Worm (Caenorhabditis elegans) whole organism, young adult: Measurements from ENCODE around the gene enol-1.

Experiments
- B0035.1 ChIP-seq: sonication (generic microtip); optimal IDR thresholded peaks from 2 replicates; lab custom pipeline; 2016; ENCODE audit warnings: missing genetic modification characterization, mild to moderate bottlenecking, missing compliant biosample characterization, missing genotype, missing genetic modification reagents
- B0261.1 ChIP-seq: sonication (generic microtip); optimal IDR thresholded peaks from 2 replicates; lab custom pipeline; 2016; ENCODE audit warnings: mild to moderate bottlenecking, missing genetic modification characterization, moderate library complexity, missing compliant biosample characterization
- F22D6.2 ChIP-seq: sonication (generic microtip); optimal IDR thresholded peaks from 2 replicates; lab custom pipeline; 2016; ENCODE audit warnings: mild to moderate bottlenecking, missing genetic modification characterization, missing compliant biosample characterization
- F33H1.4 ChIP-seq: fragments of 200-800 bp; sonication (Bioruptor generic); IDR thresholded peaks from 2 replicates; pipeline ENCODE4 v1.3.6; 2022; ENCODE audit warnings: missing genetic modification reagents, missing genetic modification characterization, missing compliant biosample characterization
- F49E8.2 ChIP-seq: sonication (generic microtip); optimal IDR thresholded peaks from 3 replicates; lab custom pipeline; 2017; ENCODE audit warnings: missing genetic modification characterization, mild to moderate bottlenecking, missing compliant biosample characterization, antibody characterized with exemption, moderate library complexity; ENCODE audit not compliant: insufficient read depth
- F57C9.4 ChIP-seq: sonication (generic microtip); optimal IDR thresholded peaks from 2 replicates; lab custom pipeline; 2017; ENCODE audit warnings: mild to moderate bottlenecking, missing genetic modification characterization, missing compliant biosample characterization
- K11D2.4 ChIP-seq: fragments of 200-800 bp; sonication (Bioruptor generic); IDR thresholded peaks from 2 replicates; pipeline ENCODE4 v1.3.6; 2022; ENCODE audit warnings: missing genetic modification reagents, missing genetic modification characterization, missing compliant biosample characterization
- K12H6.12 ChIP-seq: fragments of 200-800 bp; sonication (Bioruptor generic); optimal IDR thresholded peaks from 2 replicates; lab custom pipeline; 2018; ENCODE audit warnings: mild to moderate bottlenecking, missing genetic modification characterization, missing compliant biosample characterization
- T07F8.4 ChIP-seq: sonication (generic microtip); optimal IDR thresholded peaks from 2 replicates; lab custom pipeline; 2016; ENCODE audit warnings: mild to moderate bottlenecking, missing genetic modification characterization, moderate library complexity, missing compliant biosample characterization
- ama-1 ChIP-seq, 3 experiments: fragments of 150-350 bp in 1 of 3; sonication (generic microtip) in 2 of 3; optimal IDR thresholded peaks; 2 replicates each; lab custom pipeline; 2014 to 2018; ENCODE audit warnings: missing biosample characterization in 2 of 3, missing genetic modification characterization in 2 of 3, missing genetic modification reagents in 2 of 3
- attf-5 ChIP-seq: fragments of 200-800 bp; sonication (Bioruptor generic); optimal IDR thresholded peaks from 2 replicates; lab custom pipeline; 2018; ENCODE audit warnings: mild to moderate bottlenecking, missing genetic modification characterization, missing compliant biosample characterization
- bed-2 ChIP-seq: fragments of 200-800 bp; sonication (Bioruptor generic); IDR thresholded peaks from 2 replicates; pipeline ENCODE4 v1.3.6; 2022; ENCODE audit warnings: missing genetic modification reagents, missing genetic modification characterization, missing compliant biosample characterization
- ceh-100 ChIP-seq: fragments of 200-800 bp; sonication (Bioruptor generic); IDR thresholded peaks from 2 replicates; pipeline ENCODE4 v1.3.6; 2022; ENCODE audit warnings: missing genetic modification reagents, missing genetic modification characterization, missing compliant biosample characterization
- ceh-27 ChIP-seq: fragments of 200-800 bp; sonication (Bioruptor generic); optimal IDR thresholded peaks from 2 replicates; lab custom pipeline; 2018; ENCODE audit warnings: mild to moderate bottlenecking, missing genetic modification characterization, moderate library complexity, missing compliant biosample characterization
- ceh-91 ChIP-seq: fragments of 200-800 bp; sonication (Bioruptor generic); IDR thresholded peaks from 2 replicates; pipeline ENCODE4 v1.3.6; 2022; ENCODE audit warnings: missing genetic modification reagents, missing genetic modification characterization, missing compliant biosample characterization
- chd-7 ChIP-seq: sonication (generic microtip); optimal IDR thresholded peaks from 2 replicates; lab custom pipeline; 2016; ENCODE audit warnings: mild to moderate bottlenecking, missing genetic modification characterization, moderate library complexity, missing compliant biosample characterization
- die-1 ChIP-seq: sonication (generic microtip); optimal IDR thresholded peaks from 2 replicates; lab custom pipeline; 2016; ENCODE audit warnings: missing genotype, mild to moderate bottlenecking, missing genetic modification characterization, missing compliant biosample characterization
- dpff-1 ChIP-seq: sonication (generic microtip); optimal IDR thresholded peaks from 2 replicates; lab custom pipeline; 2017; ENCODE audit warnings: mild to moderate bottlenecking, missing genetic modification characterization, missing compliant biosample characterization
- efl-1 ChIP-seq: fragments of 150-350 bp; optimal IDR thresholded peaks from 2 replicates; lab custom pipeline; 2014; ENCODE audit warnings: missing biosample characterization, missing genetic modification reagents, missing genetic modification characterization
- ekl-4 ChIP-seq: fragments of 200-800 bp; sonication (Bioruptor generic); IDR thresholded peaks from 2 replicates; pipeline ENCODE4 v1.3.6; 2022; ENCODE audit warnings: missing genetic modification reagents, missing genetic modification characterization, missing compliant biosample characterization
- him-1 ChIP-seq: sonication (generic microtip); optimal IDR thresholded peaks from 2 replicates; lab custom pipeline; 2016; ENCODE audit warnings: missing genotype, missing genetic modification reagents, missing genetic modification characterization, missing compliant biosample characterization
- hmg-1.2 ChIP-seq: fragments of 200-800 bp; sonication (Bioruptor generic); IDR thresholded peaks from 2 replicates; pipeline ENCODE4 v1.3.6; 2022; ENCODE audit warnings: missing genetic modification reagents, missing genetic modification characterization, missing compliant biosample characterization
- hsf-1 ChIP-seq: fragments of 200-800 bp; sonication (Bioruptor generic); IDR thresholded peaks from 2 replicates; pipeline ENCODE4 v1.3.6; 2022; ENCODE audit warnings: missing genetic modification reagents, missing genetic modification characterization, missing compliant biosample characterization
- lag-1 ChIP-seq: fragments of 200-800 bp; sonication (Bioruptor generic); IDR thresholded peaks from 2 replicates; pipeline ENCODE4 v1.3.6; 2022; ENCODE audit warnings: missing genetic modification reagents, missing genetic modification characterization, missing compliant biosample characterization
- lin-26 ChIP-seq: fragments of 200-800 bp; sonication (Bioruptor generic); IDR thresholded peaks from 2 replicates; pipeline ENCODE4 v1.3.6; 2022; ENCODE audit warnings: missing genetic modification reagents, missing genetic modification characterization, missing compliant biosample characterization
- lin-35 ChIP-seq, 3 experiments: fragments of 150-350 bp in 2 of 3; sonication (generic microtip) in 1 of 3; optimal IDR thresholded peaks; 2 replicates each; lab custom pipeline; 2014 to 2018; ENCODE audit warnings: missing biosample characterization in 3 of 3, missing genetic modification characterization in 3 of 3, missing genetic modification reagents in 3 of 3
- lsl-1 ChIP-seq: fragments of 200-800 bp; sonication (Bioruptor generic); optimal IDR thresholded peaks from 2 replicates; lab custom pipeline; 2018; ENCODE audit warnings: mild to moderate bottlenecking, missing genetic modification characterization, moderate library complexity, missing compliant biosample characterization
- lsy-27 ChIP-seq: sonication (generic microtip); optimal IDR thresholded peaks from 2 replicates; lab custom pipeline; 2017; ENCODE audit warnings: missing genetic modification characterization, mild to moderate bottlenecking, missing compliant biosample characterization, antibody characterized with exemption, missing genotype, borderline replicate concordance; ENCODE audit not compliant: insufficient read depth
- madf-6 ChIP-seq: fragments of 200-800 bp; sonication (Bioruptor generic); IDR thresholded peaks from 2 replicates; pipeline ENCODE4 v1.3.6; 2022; ENCODE audit warnings: missing genetic modification reagents, missing genetic modification characterization, missing compliant biosample characterization
- mcd-1 ChIP-seq: fragments of 200-800 bp; sonication (Bioruptor generic); IDR thresholded peaks from 2 replicates; pipeline ENCODE4 v1.3.6; 2022; ENCODE audit warnings: missing genetic modification reagents, missing genetic modification characterization, missing compliant biosample characterization
- mel-28 ChIP-seq: sonication (generic microtip); optimal IDR thresholded peaks from 2 replicates; lab custom pipeline; 2016; ENCODE audit warnings: borderline replicate concordance, mild to moderate bottlenecking, missing genetic modification characterization, missing compliant biosample characterization
- mxl-1 ChIP-seq: sonication (generic microtip); optimal IDR thresholded peaks from 2 replicates; lab custom pipeline; 2016; ENCODE audit warnings: missing genetic modification characterization, missing compliant biosample characterization
- nfyb-1 ChIP-seq: fragments of 200-800 bp; sonication (Bioruptor generic); IDR thresholded peaks from 2 replicates; pipeline ENCODE4 v1.3.6; 2022; ENCODE audit warnings: missing genetic modification reagents, missing genetic modification characterization, missing compliant biosample characterization
- nhr-120 ChIP-seq: fragments of 200-800 bp; sonication (Bioruptor generic); IDR thresholded peaks from 2 replicates; pipeline ENCODE4 v1.3.6; 2022; ENCODE audit warnings: missing genetic modification characterization, missing compliant biosample characterization
- nhr-80 ChIP-seq: sonication (generic microtip); optimal IDR thresholded peaks from 2 replicates; lab custom pipeline; 2016; ENCODE audit warnings: missing genetic modification characterization, missing compliant biosample characterization
- pha-4 ChIP-seq: fragments of 150-350 bp; sonication (generic microtip); optimal IDR thresholded peaks from 2 replicates; lab custom pipeline; 2014; ENCODE audit warnings: missing biosample characterization, missing genetic modification reagents, missing genetic modification characterization
- rcor-1 ChIP-seq: fragments of 200-800 bp; sonication (Bioruptor generic); IDR thresholded peaks from 2 replicates; pipeline ENCODE4 v1.3.6; 2022; ENCODE audit warnings: missing genetic modification reagents, missing genetic modification characterization, missing compliant biosample characterization
- rpc-1 ChIP-seq, 2 experiments: fragments of 150-350 bp in 1 of 2; sonication (generic microtip) in 1 of 2; optimal IDR thresholded peaks; 2 replicates each; lab custom pipeline; 2014 to 2018; ENCODE audit warnings: missing biosample characterization in 1 of 2, missing genetic modification characterization in 1 of 2, missing genetic modification reagents in 1 of 2, missing genotype in 1 of 2
- sdz-38 ChIP-seq: sonication (generic microtip); optimal IDR thresholded peaks from 2 replicates; lab custom pipeline; 2016; ENCODE audit warnings: missing genotype, missing genetic modification characterization, missing compliant biosample characterization
- somi-1 ChIP-seq: fragments of 200-800 bp; sonication (Bioruptor generic); optimal IDR thresholded peaks from 2 replicates; lab custom pipeline; 2018; ENCODE audit warnings: mild to moderate bottlenecking, missing genetic modification characterization, missing compliant biosample characterization
- tbp1 ChIP-seq: fragments of 200-800 bp; sonication (Bioruptor generic); optimal IDR thresholded peaks from 2 replicates; lab custom pipeline; 2018; ENCODE audit warnings: mild to moderate bottlenecking, missing genetic modification characterization, missing compliant biosample characterization
- tbx-9 ChIP-seq: sonication (generic microtip); optimal IDR thresholded peaks from 2 replicates; lab custom pipeline; 2016; ENCODE audit warnings: borderline replicate concordance, missing genetic modification characterization, inconsistent platforms, missing compliant biosample characterization
- unc-62 ChIP-seq: fragments of 150-350 bp; optimal IDR thresholded peaks from 2 replicates; lab custom pipeline; 2014; ENCODE audit warnings: missing biosample characterization, missing genetic modification reagents, missing genetic modification characterization
- zim-3 ChIP-seq: sonication (generic microtip); optimal IDR thresholded peaks from 2 replicates; lab custom pipeline; 2017; ENCODE audit warnings: mild to moderate bottlenecking, missing genetic modification characterization, moderate library complexity, missing compliant biosample characterization
- ztf-18 ChIP-seq: sonication (generic microtip); optimal IDR thresholded peaks from 2 replicates; lab custom pipeline; 2016; ENCODE audit warnings: missing genotype, mild to moderate bottlenecking, missing genetic modification characterization, missing compliant biosample characterization
- ztf-22 ChIP-seq: fragments of 200-800 bp; sonication (Bioruptor generic); optimal IDR thresholded peaks from 2 replicates; lab custom pipeline; 2018; ENCODE audit warnings: mild to moderate bottlenecking, missing genetic modification characterization, moderate library complexity, missing compliant biosample characterization
- ztf-25 ChIP-seq: fragments of 200-800 bp; sonication (Bioruptor generic); IDR thresholded peaks from 2 replicates; pipeline ENCODE4 v1.3.6; 2022; ENCODE audit warnings: missing genetic modification reagents, missing genetic modification characterization, missing compliant biosample characterization

enol-1 gene

DNA sequence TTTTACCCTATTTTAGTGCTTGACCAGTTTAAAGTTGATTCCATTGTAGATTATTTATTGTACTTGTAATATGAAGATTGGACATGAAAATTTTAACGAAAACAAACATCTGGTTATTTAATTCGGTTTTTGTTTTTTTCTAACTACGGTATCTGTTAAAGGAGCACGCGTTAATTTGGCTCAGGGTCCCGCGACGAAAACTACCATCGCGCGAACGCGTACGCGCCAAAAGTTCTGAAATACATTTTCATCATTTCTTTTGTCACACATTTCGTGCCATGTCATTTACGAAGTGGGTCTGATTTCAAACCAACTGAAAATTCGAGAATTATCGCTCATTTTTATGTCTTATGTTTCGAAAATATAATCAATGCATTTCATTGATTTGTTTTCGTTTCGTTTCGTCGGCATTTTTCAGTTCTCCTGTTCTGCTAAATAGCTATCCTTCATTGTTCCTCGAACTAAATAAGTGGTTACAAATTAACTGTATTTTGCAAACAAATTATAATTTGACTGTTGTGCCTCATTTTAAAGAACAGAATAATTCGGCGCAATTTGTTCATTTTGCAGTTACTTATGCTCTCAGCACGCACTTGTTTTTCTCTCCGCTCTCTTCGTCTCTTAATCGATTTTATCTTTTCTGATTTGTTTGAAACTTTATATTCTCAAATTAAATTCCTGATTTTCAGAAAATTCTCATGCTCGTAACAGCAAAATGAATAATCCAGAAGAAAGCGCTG is 3.1 kb downstream of the enol-1 start, which contains the start of gene T21B10.3 (continued):
- no peak for TF ChIP-seq F57C9.4 (tag; lab: Kevin White, UChicago)
- TF ChIP-seq dpff-1 (tag; lab: Kevin White, UChicago) = peak; percentile 54
- TF ChIP-seq somi-1 = peak; percentile 36
- no peak for TF ChIP-seq unc-62 (GFP tag; lab: Kevin White, UChicago)
- peak; percentile 24 for TF ChIP-seq attf-5 (GFP tag; lab: Kevin White, UChicago)
- no peak for TF ChIP-seq lsy-27 (tag; lab: Kevin White, UChicago)
- peak; percentile 79 for TF ChIP-seq mcd-1 (GFP tag; lab: Robert Waterston, UW)
- peak; percentile 49 for TF ChIP-seq ztf-18 (tag; lab: Kevin White, UChicago)
- TF ChIP-seq hmg-1.2 (GFP tag; lab: Robert Waterston, UW) = peak; percentile 75
- TF ChIP-seq nfyb-1 (GFP tag; lab: Robert Waterston, UW) = peak; percentile 73; the same call in 1 of the 2 replicates
- TF ChIP-seq pha-4 (tag; lab: Kevin White, UChicago) = no peak
- TF ChIP-seq rpc-1 (optimal IDR thresholded peaks at IDR 0.05; lab: Kevin White, UChicago) = no peak
- TF ChIP-seq rpc-1 (tag; optimal IDR thresholded peaks at IDR 0.05; lab: Kevin White, UChicago) = peak; percentile 15
- peak; percentile 60 for TF ChIP-seq ceh-100 (GFP tag; lab: Robert Waterston, UW)
- TF ChIP-seq lag-1 (GFP tag; lab: Robert Waterston, UW) = no peak
- TF ChIP-seq lin-26 (GFP tag; lab: Robert Waterston, UW) = peak; percentile 75
- peak; percentile 91 for TF ChIP-seq hsf-1 (GFP tag; lab: Robert Waterston, UW)
- no peak for TF ChIP-seq nhr-120
- TF ChIP-seq sdz-38 = no peak
- TF ChIP-seq efl-1 = peak; percentile 99
- TF ChIP-seq zim-3 (tag; lab: Kevin White, UChicago) = peak; percentile 61
- TF ChIP-seq K11D2.4 (GFP tag; lab: Robert Waterston, UW) = peak; percentile 53; the same call in 1 of the 2 replicates
- peak; percentile 14 for TF ChIP-seq nhr-80
- no peak for TF ChIP-seq K12H6.12 (tag; lab: Kevin White, UChicago)
- TF ChIP-seq ama-1 (optimal IDR thresholded peaks at IDR 0.05; lab: Kevin White, UChicago) = peak; percentile 84
- TF ChIP-seq ama-1 (GFP tag; optimal IDR thresholded peaks at IDR 0.05; lab: Kevin White, UChicago) = peak; percentile 55 to 83
- TF ChIP-seq lsl-1 = peak; percentile 100
- peak in 2 of 3 experiments; percentile 53 to 89 for TF ChIP-seq lin-35 (GFP tag; optimal IDR thresholded peaks at IDR 0.05; lab: Kevin White, UChicago)
- peak; percentile 24; the same call in 1 of the 2 replicates for TF ChIP-seq bed-2 (GFP tag; lab: Robert Waterston, UW)
- no peak for TF ChIP-seq mel-28 (tag; lab: Kevin White, UChicago)
- TF ChIP-seq ceh-91 (GFP tag; lab: Robert Waterston, UW) = peak; percentile 97
- TF ChIP-seq B0035.1 (tag; lab: Kevin White, UChicago) = peak; percentile 53
- no peak for TF ChIP-seq F22D6.2 (tag; lab: Kevin White, UChicago)
- peak; percentile 94 for TF ChIP-seq F49E8.2 (tag; lab: Kevin White, UChicago)
- peak; percentile 72 for TF ChIP-seq him-1
- TF ChIP-seq mxl-1 (tag; lab: Kevin White, UChicago) = no peak
- peak; percentile 72 for TF ChIP-seq tbp1 (GFP tag; lab: Kevin White, UChicago)
- TF ChIP-seq ztf-22 (GFP tag; lab: Kevin White, UChicago) = no peak
- TF ChIP-seq die-1 (tag; lab: Kevin White, UChicago) = peak; percentile 68
- peak; percentile 99 for TF ChIP-seq madf-6 (GFP tag; lab: Robert Waterston, UW)
- TF ChIP-seq B0261.1 (tag; lab: Kevin White, UChicago) = no peak
- TF ChIP-seq rcor-1 = peak; percentile 94
- no peak for TF ChIP-seq chd-7 (tag; lab: Kevin White, UChicago)
- peak; percentile 89 for TF ChIP-seq ztf-25 (GFP tag; lab: Robert Waterston, UW)
- no peak for TF ChIP-seq T07F8.4 (tag; lab: Kevin White, UChicago)
- TF ChIP-seq ekl-4 (GFP tag; lab: Robert Waterston, UW) = peak; percentile 86
- TF ChIP-seq tbx-9 (tag; lab: Kevin White, UChicago) = no peak
- peak; percentile 99 for TF ChIP-seq F33H1.4
- no peak for TF ChIP-seq ceh-27 (GFP tag; lab: Kevin White, UChicago)
